ENCODE assay signal across 1 fruit fly cellular context in genomic region chr2L:13436791-13437190, dm6.
TF ChIP-seq lines count a peak whose summit lies in the region.

No protein-coding gene starts in this region.

TF ChIP-seq in whole organism, embryonic, 481 proteins besides CTCF, POLR2A, EP300 and RAD21 (continued from another document):
- TF ChIP-seq disco-r (GFP tag; optimal IDR thresholded peaks at IDR 0.05; lab: Kevin White, UChicago): no peak
- no peak for TF ChIP-seq ash1 (GFP tag; optimal IDR thresholded peaks at IDR 0.05; lab: Kevin White, UChicago)
- TF ChIP-seq salm (tag; optimal IDR thresholded peaks at IDR 0.05; lab: Kevin White, UChicago): no peak
- TF ChIP-seq chinmo (GFP tag; IDR thresholded peaks at IDR 0.05; lab: Robert Waterston, UW; ENCODE audit: partially characterized antibody): 0 out of 4 replicates have a peak, but pooled peaks have one; percentile 50
- no peak for TF ChIP-seq CG8388 (GFP tag; optimal IDR thresholded peaks at IDR 0.05; lab: Kevin White, UChicago)
- no peak for TF ChIP-seq onecut (GFP tag; IDR thresholded peaks at IDR 0.05; lab: Robert Waterston, UW)
- no peak for TF ChIP-seq CG14965 (GFP tag; optimal IDR thresholded peaks at IDR 0.05; lab: Kevin White, UChicago; ENCODE audit: borderline replicate concordance)
- no peak for TF ChIP-seq CG8924 (tag; optimal IDR thresholded peaks at IDR 0.05; lab: Kevin White, UChicago)
- no peak for TF ChIP-seq tio (GFP tag; optimal IDR thresholded peaks at IDR 0.05; lab: Kevin White, UChicago)
- no peak for TF ChIP-seq Trl (optimal IDR thresholded peaks at IDR 0.05; lab: Kevin White, UChicago)
- TF ChIP-seq Trl (GFP tag; optimal IDR thresholded peaks at IDR 0.05; lab: Kevin White, UChicago): no peak
- TF ChIP-seq dmrt99B (tag; optimal IDR thresholded peaks at IDR 0.05; lab: Kevin White, UChicago): no peak
- TF ChIP-seq unpg (GFP tag; optimal IDR thresholded peaks at IDR 0.05; lab: Kevin White, UChicago): no peak
- peak; percentile 21 for TF ChIP-seq Hey (tag; optimal IDR thresholded peaks at IDR 0.05; lab: Kevin White, UChicago)
- TF ChIP-seq CG18764 (GFP tag; optimal IDR thresholded peaks at IDR 0.05; lab: Kevin White, UChicago): no peak
- no peak for TF ChIP-seq Dek (tag; optimal IDR thresholded peaks at IDR 0.05; lab: Kevin White, UChicago)
- TF ChIP-seq ato (GFP tag; IDR thresholded peaks at IDR 0.05; lab: Robert Waterston, UW; ENCODE audit: partially characterized antibody): no peak
- no peak for TF ChIP-seq grau (tag; optimal IDR thresholded peaks at IDR 0.05; lab: Kevin White, UChicago)
- TF ChIP-seq klu (GFP tag; IDR thresholded peaks at IDR 0.05; lab: Robert Waterston, UW): no peak
- no peak for TF ChIP-seq zfh2 (GFP tag; optimal IDR thresholded peaks at IDR 0.05; lab: Kevin White, UChicago)
- peak; percentile 99 for TF ChIP-seq exex (tag; optimal IDR thresholded peaks at IDR 0.05; lab: Kevin White, UChicago)
- TF ChIP-seq br (optimal IDR thresholded peaks at IDR 0.05; lab: Kevin White, UChicago): no peak
- no peak for TF ChIP-seq so (GFP tag; IDR thresholded peaks at IDR 0.05; lab: Robert Waterston, UW)
- TF ChIP-seq jing (GFP tag; optimal IDR thresholded peaks at IDR 0.05; lab: Kevin White, UChicago): no peak
- TF ChIP-seq CG1832 (GFP tag; optimal IDR thresholded peaks at IDR 0.05; lab: Kevin White, UChicago): no peak
- no peak for TF ChIP-seq sisA (GFP tag; IDR thresholded peaks at IDR 0.05; lab: Robert Waterston, UW)
- no peak for TF ChIP-seq mld (GFP tag; IDR thresholded peaks at IDR 0.05; lab: Robert Waterston, UW; ENCODE audit: partially characterized antibody)
- no peak for TF ChIP-seq corto (GFP tag; optimal IDR thresholded peaks at IDR 0.05; lab: Kevin White, UChicago)
- no peak for TF ChIP-seq CG17361 (GFP tag; IDR thresholded peaks at IDR 0.05; lab: Robert Waterston, UW)
- peak; percentile 35 for TF ChIP-seq caup (GFP tag; optimal IDR thresholded peaks at IDR 0.05; lab: Kevin White, UChicago; ENCODE audit: severe bottlenecking)
- TF ChIP-seq grn (GFP tag; optimal IDR thresholded peaks at IDR 0.05; lab: Kevin White, UChicago): peak; percentile 85
- TF ChIP-seq da (GFP tag; optimal IDR thresholded peaks at IDR 0.05; lab: Kevin White, UChicago): no peak
- no peak for TF ChIP-seq fru (optimal IDR thresholded peaks at IDR 0.05; lab: Kevin White, UChicago)
- no peak for TF ChIP-seq Gsc (GFP tag; IDR thresholded peaks at IDR 0.05; lab: Robert Waterston, UW)
- TF ChIP-seq Hr3 (GFP tag; optimal IDR thresholded peaks at IDR 0.05; lab: Kevin White, UChicago): no peak
- TF ChIP-seq Jarid2 (GFP tag; optimal IDR thresholded peaks at IDR 0.05; lab: Kevin White, UChicago): no peak
- no peak for TF ChIP-seq CG17359 (tag; optimal IDR thresholded peaks at IDR 0.05; lab: Kevin White, UChicago)
- no peak for TF ChIP-seq CG12236 (GFP tag; optimal IDR thresholded peaks at IDR 0.05; lab: Kevin White, UChicago)
- no peak for TF ChIP-seq CG31365 (tag; optimal IDR thresholded peaks at IDR 0.05; lab: Kevin White, UChicago)
- TF ChIP-seq gcm2 (GFP tag; optimal IDR thresholded peaks at IDR 0.05; lab: Kevin White, UChicago): no peak
- no peak for TF ChIP-seq CG15514 (GFP tag; optimal IDR thresholded peaks at IDR 0.05; lab: Kevin White, UChicago)
- TF ChIP-seq ara (GFP tag; IDR thresholded peaks at IDR 0.05; lab: Robert Waterston, UW): no peak
- no peak for TF ChIP-seq Dref (GFP tag; IDR thresholded peaks at IDR 0.05; lab: Robert Waterston, UW)
- TF ChIP-seq bab2 (GFP tag; optimal IDR thresholded peaks at IDR 0.05; lab: Kevin White, UChicago): no peak
- TF ChIP-seq Pdp1 (GFP tag; optimal IDR thresholded peaks at IDR 0.05; lab: Kevin White, UChicago): no peak
- TF ChIP-seq hkb (optimal IDR thresholded peaks at IDR 0.05; lab: Kevin White, UChicago): no peak
- TF ChIP-seq hkb (GFP tag; IDR thresholded peaks at IDR 0.05; lab: Robert Waterston, UW): no peak
- TF ChIP-seq CG6175 (GFP tag; IDR thresholded peaks at IDR 0.05; lab: Robert Waterston, UW): 0 out of 3 replicates have a peak, but pooled peaks have one; percentile 32
- no peak for TF ChIP-seq prd (optimal IDR thresholded peaks at IDR 0.05; lab: Kevin White, UChicago)
- no peak for TF ChIP-seq prd (GFP tag; IDR thresholded peaks at IDR 0.05; lab: Robert Waterston, UW)
- TF ChIP-seq CG10543 (GFP tag; optimal IDR thresholded peaks at IDR 0.05; lab: Kevin White, UChicago): peak; percentile 12
- TF ChIP-seq Asciz (GFP tag; optimal IDR thresholded peaks at IDR 0.05; lab: Kevin White, UChicago): no peak
- no peak for TF ChIP-seq CG17328 (GFP tag; IDR thresholded peaks at IDR 0.05; lab: Robert Waterston, UW)
- no peak for TF ChIP-seq CG3995 (GFP tag; optimal IDR thresholded peaks at IDR 0.05; lab: Kevin White, UChicago)
- TF ChIP-seq CG10654 (GFP tag; optimal IDR thresholded peaks at IDR 0.05; lab: Kevin White, UChicago): no peak
- TF ChIP-seq Ada2b (GFP tag; IDR thresholded peaks at IDR 0.05; lab: Robert Waterston, UW): no peak
- peak; percentile 82 for TF ChIP-seq cwo (GFP tag; optimal IDR thresholded peaks at IDR 0.05; lab: Kevin White, UChicago)
- TF ChIP-seq CG12155 (GFP tag; optimal IDR thresholded peaks at IDR 0.05; lab: Kevin White, UChicago): no peak
- no peak for TF ChIP-seq dpn (GFP tag; optimal IDR thresholded peaks at IDR 0.05; lab: Kevin White, UChicago)
- TF ChIP-seq E2f2 (GFP tag; IDR thresholded peaks at IDR 0.05; lab: Robert Waterston, UW): no peak
